Fruit fly (Drosophila melanogaster) whole organism, pupa: ENCODE measurements around the gene CG14448.

Source experiments
- CG12605 ChIP-seq: fragments of 200-800 bp; sonication (Bioruptor generic); IDR thresholded peaks from 2 replicates; pipeline ENCODE4 v1.3.6; 2022; ENCODE audit warnings: missing biosample characterization, missing genetic modification characterization
- CG15710 ChIP-seq: fragments of 200-800 bp; sonication (Bioruptor generic); optimal IDR thresholded peaks from 2 replicates; lab custom pipeline; 2018; ENCODE audit warnings: missing biosample characterization, mild to moderate bottlenecking, missing genetic modification characterization, moderate library complexity
- CG17806 ChIP-seq: fragments of 200-800 bp; sonication (Bioruptor generic); optimal IDR thresholded peaks from 2 replicates; lab custom pipeline; 2018; ENCODE audit warnings: missing biosample characterization, mild to moderate bottlenecking, missing genetic modification characterization, moderate library complexity
- CG4496 ChIP-seq: fragments of 200-800 bp; sonication (Bioruptor generic); IDR thresholded peaks from 3 replicates; pipeline ENCODE4 v1.3.6; 2022; ENCODE audit warnings: missing biosample characterization, missing genetic modification characterization
- CG8159 ChIP-seq: fragments of 200-800 bp; sonication (Bioruptor generic); optimal IDR thresholded peaks from 3 replicates; lab custom pipeline; 2018; ENCODE audit warnings: missing biosample characterization, mild to moderate bottlenecking, missing genetic modification characterization, moderate library complexity
- CG8301 ChIP-seq: fragments of 200-800 bp; sonication (Bioruptor generic); optimal IDR thresholded peaks from 2 replicates; lab custom pipeline; 2018; ENCODE audit warnings: missing biosample characterization, mild to moderate bottlenecking, missing genetic modification characterization
- CG9948 ChIP-seq: fragments of 200-800 bp; sonication (Bioruptor generic); optimal IDR thresholded peaks from 2 replicates; lab custom pipeline; 2018; ENCODE audit warnings: missing biosample characterization, mild to moderate bottlenecking, missing genetic modification characterization, moderate library complexity
- EcR ChIP-seq: fragments of 200-800 bp; sonication (Bioruptor generic); optimal IDR thresholded peaks from 3 replicates; lab custom pipeline; 2019; ENCODE audit warnings: missing biosample characterization, missing genetic modification characterization, mild to moderate bottlenecking, moderate library complexity, missing genetic modification reagents
- Pif1A ChIP-seq: fragments of 200-800 bp; sonication (Bioruptor generic); optimal IDR thresholded peaks from 3 replicates; lab custom pipeline; 2016; ENCODE audit warnings: missing biosample characterization, missing genetic modification characterization
- Pif1B ChIP-seq: fragments of 200-800 bp; sonication (Bioruptor generic); optimal IDR thresholded peaks from 3 replicates; lab custom pipeline; 2016; ENCODE audit warnings: missing biosample characterization, missing genetic modification characterization
- fd96Ca ChIP-seq: fragments of 200-800 bp; sonication (Bioruptor generic); IDR thresholded peaks from 3 replicates; pipeline ENCODE4 v1.3.6; 2022; ENCODE audit warnings: missing biosample characterization, missing genetic modification characterization
- rn ChIP-seq: fragments of 200-800 bp; sonication (Bioruptor generic); IDR thresholded peaks from 2 replicates; pipeline ENCODE4 v1.3.6; 2022; ENCODE audit warnings: missing biosample characterization, missing genetic modification characterization

DNA sequence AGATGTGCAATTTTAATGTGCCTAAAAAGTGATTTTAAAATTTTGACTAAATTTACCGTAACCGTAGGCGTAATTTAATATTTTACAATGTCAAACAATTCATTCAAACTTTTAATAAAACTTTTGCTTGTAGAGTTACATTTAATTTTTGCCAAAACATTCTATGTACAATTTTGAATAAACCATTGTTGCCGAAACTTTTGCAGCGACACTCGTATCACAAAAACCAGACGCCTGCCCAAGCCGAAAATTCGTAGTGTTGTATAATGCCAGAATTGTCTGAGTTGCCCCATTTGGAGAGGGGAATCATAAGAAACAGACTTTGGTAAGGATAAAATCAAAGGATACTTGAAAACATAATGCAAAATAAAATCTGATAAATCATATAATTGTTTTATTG is 7.4 kb downstream of the CG14448 start:
- TF ChIP-seq Pif1B (GFP tag; lab: Kevin White, UChicago) (no peak), CG17806 (no peak), CG12605 (no peak), Pif1A (GFP tag; lab: Kevin White, UChicago) (no peak), CG8301 (tag; lab: Kevin White, UChicago) (no peak), CG9948 (tag; lab: Kevin White, UChicago) (no peak), rn (GFP tag; lab: Robert Waterston, UW) (no peak), fd96Ca (GFP tag; lab: Robert Waterston, UW) (no peak), CG15710 (tag; lab: Kevin White, UChicago) (no peak), CG4496 (GFP tag; lab: Robert Waterston, UW) (no peak), CG8159 (tag; lab: Kevin White, UChicago) (no peak), EcR (GFP tag; lab: Kevin White, UChicago) (no peak)
